Fruit fly (Drosophila melanogaster): ENCODE results near the gene Mcm3.
A peak's percentile ranks its signal among the peaks of the same experiment; 100 is the strongest.

The Mcm3 gene

dm6 chrX:5286513-5286912 is 37.1 kb upstream of the Mcm3 start (continued):
- TF ChIP-seq CG34422 (GFP tag; IDR thresholded peaks at IDR 0.05) (0 out of 3 replicates have a peak, but pooled peaks have one; percentile 27), CG11504 (tag; optimal IDR thresholded peaks at IDR 0.05) (peak; percentile 2), phol (tag; optimal IDR thresholded peaks at IDR 0.05) (peak; percentile 17), CG31365 (tag; optimal IDR thresholded peaks at IDR 0.05) (no peak), wek (GFP tag; optimal IDR thresholded peaks at IDR 0.05) (no peak), Adf1 (GFP tag; IDR thresholded peaks at IDR 0.05) (no peak), fd96Cb (tag; optimal IDR thresholded peaks at IDR 0.05) (no peak), run (tag; optimal IDR thresholded peaks at IDR 0.05) (no peak), pho (GFP tag; optimal IDR thresholded peaks at IDR 0.05) (no peak), exex (tag; optimal IDR thresholded peaks at IDR 0.05) (no peak), ems (GFP tag; optimal IDR thresholded peaks at IDR 0.05) (no peak), sd (tag; optimal IDR thresholded peaks at IDR 0.05) (no peak), prd (optimal IDR thresholded peaks at IDR 0.05) (no peak), prd (GFP tag; IDR thresholded peaks at IDR 0.05) (no peak), nom (GFP tag; optimal IDR thresholded peaks at IDR 0.05) (no peak), CG4707 (GFP tag; optimal IDR thresholded peaks at IDR 0.05) (no peak), row (GFP tag; IDR thresholded peaks at IDR 0.05) (peak; percentile 57), CG17612 (GFP tag; IDR thresholded peaks at IDR 0.05) (no peak), CG2120 (GFP tag; optimal IDR thresholded peaks at IDR 0.05) (peak; percentile 35), croc (GFP tag; conservative IDR thresholded peaks at IDR 0.05) (no peak), CG11560 (tag; IDR thresholded peaks at IDR 0.05) (no peak), unc-4 (GFP tag; IDR thresholded peaks at IDR 0.05; ENCODE audit: partially characterized antibody) (no peak), gem (tag; optimal IDR thresholded peaks at IDR 0.05) (peak; percentile 6), CG3995 (GFP tag; optimal IDR thresholded peaks at IDR 0.05) (no peak), Ravus (GFP tag; IDR thresholded peaks at IDR 0.05) (no peak), CG31388 (GFP tag; optimal IDR thresholded peaks at IDR 0.05) (no peak), crp (GFP tag; optimal IDR thresholded peaks at IDR 0.05) (no peak), CG4854 (GFP tag; optimal IDR thresholded peaks at IDR 0.05) (no peak), CG10431 (GFP tag; optimal IDR thresholded peaks at IDR 0.05) (no peak), CG17802 (tag; optimal IDR thresholded peaks at IDR 0.05) (no peak), sr (GFP tag; IDR thresholded peaks at IDR 0.05) (no peak), CG7271 (tag; optimal IDR thresholded peaks at IDR 0.05) (no peak), Blimp-1 (GFP tag; optimal IDR thresholded peaks at IDR 0.05) (peak; percentile 4), vvl (GFP tag; IDR thresholded peaks at IDR 0.05) (peak; percentile 46), ap (GFP tag; IDR thresholded peaks at IDR 0.05) (no peak), bab2 (GFP tag; optimal IDR thresholded peaks at IDR 0.05) (no peak), Stat92E (GFP tag; optimal IDR thresholded peaks at IDR 0.05) (no peak), bigmax (GFP tag; optimal IDR thresholded peaks at IDR 0.05) (no peak), tap (tag; optimal IDR thresholded peaks at IDR 0.05) (no peak), ttk (GFP tag; IDR thresholded peaks at IDR 0.05) (no peak), sc (optimal IDR thresholded peaks at IDR 0.05) (no peak), sc (GFP tag; optimal IDR thresholded peaks at IDR 0.05) (no peak), CG17912 (GFP tag; optimal IDR thresholded peaks at IDR 0.05) (no peak), C15 (GFP tag; IDR thresholded peaks at IDR 0.05) (0 out of 3 replicates have a peak, but pooled peaks have one; percentile 5), vfl (GFP tag; optimal IDR thresholded peaks at IDR 0.05) (no peak), Med (GFP tag) (peak; percentile 58), tgo (GFP tag; IDR thresholded peaks at IDR 0.05) (no peak), Meics (GFP tag; optimal IDR thresholded peaks at IDR 0.05) (no peak), CG3838 (GFP tag; optimal IDR thresholded peaks at IDR 0.05) (no peak), gsb (GFP tag; IDR thresholded peaks at IDR 0.05) (no peak), CG17359 (tag; optimal IDR thresholded peaks at IDR 0.05) (peak; percentile 15), CG15696 (tag; optimal IDR thresholded peaks at IDR 0.05) (no peak)
